Fruit fly (Drosophila melanogaster) whole organism: ENCODE measurements around the gene CG32755.
A peak's percentile ranks its signal among the peaks of the same experiment; 100 is the strongest.

Experiments
- CG8478 ChIP-seq: fragments of >200 bp; optimal IDR thresholded peaks from 2 replicates; lab custom pipeline; 2018; ENCODE audit warnings: inconsistent platforms
- Dll ChIP-seq: fragments of >200 bp; optimal IDR thresholded peaks from 2 replicates; lab custom pipeline; 2017
- EcR ChIP-seq, 2 experiments: fragments of >200 bp; optimal IDR thresholded peaks; 2 replicates each; lab custom pipeline; 2017; ENCODE audit warnings: missing biosample characterization in 2 of 2, missing genetic modification characterization in 2 of 2, missing genetic modification reagents in 2 of 2
- pan ChIP-seq: fragments of >200 bp; optimal IDR thresholded peaks from 2 replicates; lab custom pipeline; 2017
- psq ChIP-seq: fragments of >200 bp; optimal IDR thresholded peaks from 2 replicates; lab custom pipeline; 2017
- usp ChIP-seq: fragments of >200 bp; optimal IDR thresholded peaks from 2 replicates; lab custom pipeline; 2017; ENCODE audit warnings: missing biosample characterization, missing genetic modification characterization, mixed read lengths

The CG32755 gene

dm6 chrX:5949951-5950350, at the start of gene CG32755:
Gene CG32755, plus strand, starts transcription at chrX:5950251.
- no peak for TF ChIP-seq CG8478 (lab: Kevin White, UChicago)
- TF ChIP-seq usp (GFP tag; lab: Kevin White, UChicago): no peak
- no peak for TF ChIP-seq EcR (GFP tag; optimal IDR thresholded peaks at IDR 0.05; lab: Kevin White, UChicago)
- TF ChIP-seq Dll (lab: Kevin White, UChicago): no peak
- TF ChIP-seq pan: no peak
- TF ChIP-seq psq (lab: Kevin White, UChicago): no peak

dm6 chrX:5901628-5902213, 48.3 kb upstream of the CG32755 start:
- TF ChIP-seq Dll (lab: Kevin White, UChicago) (peak; percentile 81), usp (GFP tag; lab: Kevin White, UChicago) (no peak), CG8478 (lab: Kevin White, UChicago) (peak; percentile 68)

DNA sequence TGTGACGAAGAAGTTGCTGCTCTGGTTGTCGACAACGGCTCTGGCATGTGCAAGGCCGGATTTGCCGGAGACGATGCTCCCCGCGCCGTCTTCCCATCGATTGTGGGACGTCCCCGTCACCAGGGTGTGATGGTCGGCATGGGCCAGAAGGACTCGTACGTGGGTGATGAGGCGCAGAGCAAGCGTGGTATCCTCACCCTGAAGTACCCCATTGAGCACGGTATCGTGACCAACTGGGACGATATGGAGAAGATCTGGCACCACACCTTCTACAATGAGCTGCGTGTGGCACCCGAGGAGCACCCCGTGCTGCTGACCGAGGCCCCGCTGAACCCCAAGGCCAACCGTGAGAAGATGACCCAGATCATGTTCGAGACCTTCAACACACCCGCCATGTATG, 47.4 kb upstream of the CG32755 start:
- TF ChIP-seq usp (GFP tag; lab: Kevin White, UChicago) (no peak), CG8478 (lab: Kevin White, UChicago) (no peak), pan (no peak), psq (lab: Kevin White, UChicago) (no peak), Dll (lab: Kevin White, UChicago) (no peak), EcR (GFP tag; optimal IDR thresholded peaks at IDR 0.05; lab: Kevin White, UChicago) (no peak)

DNA sequence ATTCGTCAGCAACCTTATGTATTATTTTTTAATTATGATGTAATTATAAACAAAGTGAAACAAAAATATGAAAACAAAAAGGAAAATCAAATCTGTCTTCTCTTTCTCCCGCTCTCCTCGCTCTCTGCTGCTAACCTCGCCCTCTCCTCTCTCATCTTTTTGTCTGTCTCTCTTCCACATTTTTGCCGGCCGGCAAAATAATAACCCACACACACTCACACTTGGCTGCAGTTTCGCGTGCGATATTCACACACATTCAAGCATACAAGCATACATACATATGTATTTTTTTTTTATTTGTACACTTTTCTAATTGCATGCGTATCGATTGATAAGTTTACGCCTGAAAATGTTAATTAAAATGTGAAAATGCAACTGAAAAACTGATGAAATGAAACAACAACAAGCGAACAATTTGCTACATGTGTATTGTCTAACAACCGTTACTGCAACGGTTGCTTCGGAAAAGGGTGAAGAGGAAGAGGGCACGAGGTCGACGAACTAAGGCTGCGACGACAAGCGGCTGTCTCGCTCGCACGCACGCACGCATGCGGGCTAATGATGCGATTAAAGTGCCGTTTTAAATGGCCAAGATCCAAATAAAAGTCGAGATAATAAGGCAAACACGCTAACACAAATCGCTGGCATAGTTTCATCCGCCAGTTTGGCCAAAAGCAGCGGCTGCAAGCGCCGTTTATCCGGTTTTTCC, 45.5 kb upstream of the CG32755 start:
- TF ChIP-seq usp (GFP tag; lab: Kevin White, UChicago) (no peak), EcR (GFP tag; optimal IDR thresholded peaks at IDR 0.05; lab: Kevin White, UChicago) (peak in 1 of 2 experiments; percentile 94)

dm6 chrX:5905086-5905400, 45.0 kb upstream of the CG32755 start:
- TF ChIP-seq usp (GFP tag; lab: Kevin White, UChicago) (no peak), EcR (GFP tag; optimal IDR thresholded peaks at IDR 0.05; lab: Kevin White, UChicago) (no peak), psq (lab: Kevin White, UChicago) (no peak), pan (no peak), CG8478 (lab: Kevin White, UChicago) (no peak), Dll (lab: Kevin White, UChicago) (no peak)

- no peak for TF ChIP-seq pan
- no peak for TF ChIP-seq EcR (GFP tag; optimal IDR thresholded peaks at IDR 0.05; lab: Kevin White, UChicago)
- TF ChIP-seq psq (lab: Kevin White, UChicago): no peak
- TF ChIP-seq usp (GFP tag; lab: Kevin White, UChicago): no peak
- no peak for TF ChIP-seq CG8478 (lab: Kevin White, UChicago)
- no peak for TF ChIP-seq Dll (lab: Kevin White, UChicago)
Measured at dm6 chrX:5905446-5905845, 44.6 kb upstream of the CG32755 start, which contains the start of gene CG4020. Gene CG4020, plus strand, starts transcription at chrX:5905746.

- TF ChIP-seq usp (GFP tag; lab: Kevin White, UChicago) (no peak), EcR (GFP tag; optimal IDR thresholded peaks at IDR 0.05; lab: Kevin White, UChicago) (no peak), CG8478 (lab: Kevin White, UChicago) (no peak), Dll (lab: Kevin White, UChicago) (no peak), psq (lab: Kevin White, UChicago) (no peak), pan (no peak)
Measured at dm6 chrX:5907916-5908315, 42.1 kb upstream of the CG32755 start, which contains the start of gene CG12236. Gene CG12236, plus strand, starts transcription at chrX:5908135.

dm6 chrX:5914992-5915751, 34.9 kb upstream of the CG32755 start:
- no peak for TF ChIP-seq usp (GFP tag; lab: Kevin White, UChicago)
- no peak for TF ChIP-seq Dll (lab: Kevin White, UChicago)
- no peak for TF ChIP-seq EcR (GFP tag; optimal IDR thresholded peaks at IDR 0.05; lab: Kevin White, UChicago)
- no peak for TF ChIP-seq CG8478 (lab: Kevin White, UChicago)
- TF ChIP-seq pan: no peak
- no peak for TF ChIP-seq psq (lab: Kevin White, UChicago)

DNA sequence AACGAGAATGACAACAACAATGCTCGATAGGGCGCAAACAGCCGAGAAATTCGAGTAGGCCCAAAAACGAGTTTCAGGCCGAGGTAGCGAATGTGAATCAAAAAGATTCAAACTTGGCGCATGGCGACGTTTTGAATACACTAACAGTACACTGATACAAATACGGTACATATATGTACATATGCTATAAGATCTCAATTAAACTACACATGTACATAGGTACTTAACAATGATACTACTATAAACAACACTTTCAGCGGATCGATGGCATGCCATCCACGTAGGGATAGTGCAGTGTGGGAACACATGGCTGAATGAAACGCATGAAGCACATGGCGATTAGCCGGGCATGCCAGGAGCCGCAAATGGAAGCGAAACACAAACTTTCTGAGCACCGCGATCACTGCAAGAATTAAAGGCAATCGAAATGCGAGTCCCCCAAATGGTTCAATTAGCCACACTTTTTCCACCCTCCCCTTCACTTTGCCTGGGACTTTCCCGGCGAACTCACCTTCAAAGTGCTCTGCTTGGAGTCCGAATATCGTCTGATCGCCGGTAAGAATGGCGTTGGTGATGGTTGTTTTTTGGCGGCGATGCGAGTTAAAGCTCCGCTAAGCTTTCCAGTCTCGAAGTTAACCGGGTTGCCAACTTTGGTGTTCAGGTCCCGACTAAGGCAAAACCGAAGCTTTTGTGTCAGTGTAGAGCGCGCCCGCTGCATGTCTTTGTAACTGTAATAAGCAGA, 34.1 kb upstream of the CG32755 start:
- TF ChIP-seq EcR (GFP tag; optimal IDR thresholded peaks at IDR 0.05; lab: Kevin White, UChicago) (no peak), Dll (lab: Kevin White, UChicago) (no peak), psq (lab: Kevin White, UChicago) (no peak), usp (GFP tag; lab: Kevin White, UChicago) (no peak), CG8478 (lab: Kevin White, UChicago) (no peak), pan (no peak)

dm6 chrX:5916494-5917309, 33.3 kb upstream of the CG32755 start, which contains the start of the genes Shmt and CG3726:
Gene Shmt, minus strand, starts transcription at chrX:5916797.
Gene CG3726, plus strand, starts transcription at chrX:5917097.
- TF ChIP-seq pan: no peak
- TF ChIP-seq psq (lab: Kevin White, UChicago): no peak
